Worm (Caenorhabditis elegans) whole organism, L4 larva: ENCODE results near the gene imb-2.
A peak's percentile ranks its signal among the peaks of the same experiment; 100 is the strongest.

ENCODE experiments used
- F26F4.8 ChIP-seq: fragments of 200-800 bp; sonication (Bioruptor generic); conservative IDR thresholded peaks from 2 replicates; pipeline ENCODE4 v1.3.6; 2022; ENCODE audit warnings: missing genetic modification characterization, missing compliant biosample characterization
- F37D6.2 ChIP-seq: sonication (generic microtip); optimal IDR thresholded peaks from 2 replicates; lab custom pipeline; 2016; ENCODE audit warnings: mild to moderate bottlenecking, missing genetic modification characterization, missing compliant biosample characterization
- F44E2.7 ChIP-seq: fragments of 200-800 bp; sonication (Bioruptor generic); IDR thresholded peaks from 2 replicates; pipeline ENCODE4 v2.1.2; 2022; ENCODE audit warnings: missing genetic modification characterization, missing compliant biosample characterization
- R02D3.7 ChIP-seq: fragments of 150-350 bp; sonication (generic microtip); optimal IDR thresholded peaks from 3 replicates; lab custom pipeline; 2014; ENCODE audit warnings: missing biosample characterization, missing genetic modification characterization
- T20F7.1 ChIP-seq: fragments of 200-800 bp; sonication (Bioruptor generic); optimal IDR thresholded peaks from 2 replicates; lab custom pipeline; 2018; ENCODE audit warnings: mild to moderate bottlenecking, missing genetic modification characterization, missing compliant biosample characterization
- Y75B8A.6 ChIP-seq: fragments of 200-800 bp; sonication (Bioruptor generic); IDR thresholded peaks from 2 replicates; pipeline ENCODE4 v1.3.6; 2022; ENCODE audit warnings: missing genetic modification reagents, missing genetic modification characterization, missing compliant biosample characterization
- aha-1 ChIP-seq: fragments of 150-350 bp; peaks from one replicate; lab custom pipeline; 2014; ENCODE audit warnings: missing biosample characterization, missing genetic modification characterization
- ama-1 ChIP-seq: fragments of 150-350 bp; optimal IDR thresholded peaks from 2 replicates; lab custom pipeline; 2014; ENCODE audit warnings: inconsistent platforms, mixed read lengths
- ceh-32 ChIP-seq: sonication (generic microtip); optimal IDR thresholded peaks from 2 replicates; lab custom pipeline; 2016; ENCODE audit warnings: mild to moderate bottlenecking, missing genetic modification characterization, missing compliant biosample characterization; ENCODE audit not compliant: poor library complexity
- ceh-44 ChIP-seq: fragments of 200-800 bp; sonication (Bioruptor generic); IDR thresholded peaks from 2 replicates; pipeline ENCODE4 v1.3.6; 2022; ENCODE audit warnings: missing genetic modification reagents, missing genetic modification characterization, missing compliant biosample characterization
- ceh-82 ChIP-seq: sonication (generic microtip); optimal IDR thresholded peaks from 2 replicates; lab custom pipeline; 2017; ENCODE audit warnings: missing biosample characterization, missing genetic modification characterization
- cey-2 ChIP-seq: sonication (generic microtip); optimal IDR thresholded peaks from 3 replicates; lab custom pipeline; 2017; ENCODE audit warnings: missing genetic modification characterization, mild to moderate bottlenecking, missing compliant biosample characterization, antibody characterized with exemption, borderline replicate concordance; ENCODE audit not compliant: insufficient read depth
- daf-12 ChIP-seq: fragments of 150-350 bp; optimal IDR thresholded peaks from 2 replicates; lab custom pipeline; 2014; ENCODE audit warnings: missing biosample characterization, missing genetic modification reagents, missing genetic modification characterization
- daf-16 ChIP-seq, 3 experiments: sonication (generic microtip); optimal IDR thresholded peaks; 2 replicates each; lab custom pipeline; 2016 to 2017; ENCODE audit warnings: missing genetic modification characterization in 3 of 3, missing genetic modification reagents in 3 of 3, mild to moderate bottlenecking in 2 of 3, missing compliant biosample characterization in 2 of 3, missing biosample characterization in 1 of 3, moderate library complexity in 1 of 3
- daf-8 ChIP-seq: fragments of 200-800 bp; sonication (Bioruptor generic); IDR thresholded peaks from 2 replicates; pipeline ENCODE4 v1.3.6; 2022; ENCODE audit warnings: missing genetic modification characterization, missing compliant biosample characterization
- dmd-6 ChIP-seq: fragments of 200-800 bp; sonication (Bioruptor generic); IDR thresholded peaks from 2 replicates; pipeline ENCODE4 v1.3.6; 2022; ENCODE audit warnings: missing genetic modification reagents, missing genetic modification characterization, missing compliant biosample characterization
- dmd-8 ChIP-seq: fragments of 200-800 bp; sonication (Bioruptor generic); IDR thresholded peaks from 2 replicates; pipeline ENCODE4 v1.3.6; 2022; ENCODE audit warnings: missing genetic modification characterization, missing compliant biosample characterization
- dmd-9 ChIP-seq: fragments of 200-800 bp; sonication (Bioruptor generic); IDR thresholded peaks from 2 replicates; pipeline ENCODE4 v1.3.6; 2022; ENCODE audit warnings: missing genetic modification reagents, missing genetic modification characterization, missing compliant biosample characterization
- dpl-1 ChIP-seq: fragments of 150-350 bp; optimal IDR thresholded peaks from 2 replicates; lab custom pipeline; 2014; ENCODE audit warnings: missing biosample characterization, missing genetic modification reagents, missing genetic modification characterization
- duxl-1 ChIP-seq: sonication (generic microtip); optimal IDR thresholded peaks from 2 replicates; lab custom pipeline; 2016; ENCODE audit warnings: mild to moderate bottlenecking, missing genetic modification characterization, moderate library complexity, missing compliant biosample characterization; ENCODE audit not compliant: poor library complexity
- hif-1 ChIP-seq, 2 experiments: sonication (generic microtip); optimal IDR thresholded peaks; 2 replicates each; lab custom pipeline; 2016 to 2017; ENCODE audit warnings: missing compliant biosample characterization in 2 of 2, missing genetic modification characterization in 2 of 2, missing genetic modification reagents in 2 of 2, missing genotype in 2 of 2, mild to moderate bottlenecking in 1 of 2
- hlh-11 ChIP-seq: fragments of 200-800 bp; sonication (Bioruptor generic); optimal IDR thresholded peaks from 2 replicates; lab custom pipeline; 2018; ENCODE audit warnings: mild to moderate bottlenecking, missing genetic modification characterization, missing compliant biosample characterization
- lin-13 ChIP-seq: fragments of 150-350 bp; optimal IDR thresholded peaks from 2 replicates; lab custom pipeline; 2014; ENCODE audit warnings: missing biosample characterization, missing genetic modification reagents, missing genetic modification characterization
- lin-38 ChIP-seq: fragments of 200-800 bp; sonication (Bioruptor generic); IDR thresholded peaks from 2 replicates; pipeline ENCODE4 v1.3.6; 2022; ENCODE audit warnings: missing genetic modification reagents, missing genetic modification characterization, missing compliant biosample characterization
- lin-39 ChIP-seq: fragments of 150-350 bp; optimal IDR thresholded peaks from 2 replicates; lab custom pipeline; 2014; ENCODE audit warnings: missing biosample characterization, missing genetic modification reagents, missing genetic modification characterization
- lsy-2 ChIP-seq, 2 experiments: fragments of 150-350 bp in 1 of 2; sonication (generic microtip) in 1 of 2; optimal IDR thresholded peaks; 2 replicates each; lab custom pipeline; 2014 to 2017; ENCODE audit warnings: missing biosample characterization in 2 of 2, missing genetic modification characterization in 2 of 2
- madf-9 ChIP-seq: fragments of 200-800 bp; sonication (Bioruptor generic); conservative IDR thresholded peaks from 2 replicates; pipeline ENCODE4 v1.3.6; 2022; ENCODE audit warnings: missing genetic modification reagents, missing genetic modification characterization, missing compliant biosample characterization
- mdt-29 ChIP-seq: fragments of 200-800 bp; sonication (Bioruptor generic); IDR thresholded peaks from 2 replicates; pipeline ENCODE4 v1.3.6; 2022; ENCODE audit warnings: missing genetic modification reagents, missing genetic modification characterization, missing compliant biosample characterization
- mes-2 ChIP-seq: sonication (generic microtip); optimal IDR thresholded peaks from 2 replicates; lab custom pipeline; 2016; ENCODE audit warnings: missing genotype, mild to moderate bottlenecking, missing genetic modification characterization, missing compliant biosample characterization; ENCODE audit not compliant: poor library complexity, severe bottlenecking
- mxl-2 ChIP-seq: fragments of 200-800 bp; sonication (Bioruptor generic); conservative IDR thresholded peaks from 2 replicates; pipeline ENCODE4 v1.3.6; 2022; ENCODE audit warnings: missing genetic modification reagents, missing genetic modification characterization, missing compliant biosample characterization
- nhr-10 ChIP-seq: fragments of 150-350 bp; optimal IDR thresholded peaks from 2 replicates; lab custom pipeline; 2014; ENCODE audit warnings: missing biosample characterization, missing genetic modification characterization
- nhr-102 ChIP-seq: sonication (generic microtip); optimal IDR thresholded peaks from 2 replicates; lab custom pipeline; 2016; ENCODE audit warnings: mild to moderate bottlenecking, missing genetic modification characterization, moderate library complexity, missing compliant biosample characterization
- nhr-11 ChIP-seq: fragments of 150-350 bp; optimal IDR thresholded peaks from 2 replicates; lab custom pipeline; 2014; ENCODE audit warnings: missing biosample characterization, missing genetic modification characterization
- nhr-25 ChIP-seq: sonication (generic microtip); optimal IDR thresholded peaks from 2 replicates; lab custom pipeline; 2017; ENCODE audit warnings: missing genetic modification characterization, mild to moderate bottlenecking, missing compliant biosample characterization, antibody characterized with exemption, moderate library complexity, borderline replicate concordance; ENCODE audit not compliant: insufficient read depth
- nhr-41 ChIP-seq: fragments of 200-800 bp; sonication (Bioruptor generic); IDR thresholded peaks from 2 replicates; pipeline ENCODE4 v1.3.6; 2022; ENCODE audit warnings: missing genetic modification reagents, missing genetic modification characterization, missing compliant biosample characterization
- nhr-42 ChIP-seq: fragments of 200-800 bp; sonication (Bioruptor generic); IDR thresholded peaks from 2 replicates; pipeline ENCODE4 v1.3.6; 2022; ENCODE audit warnings: missing genetic modification characterization, missing compliant biosample characterization
- nhr-48 ChIP-seq: sonication (generic microtip); optimal IDR thresholded peaks from 2 replicates; lab custom pipeline; 2016; ENCODE audit warnings: mild to moderate bottlenecking, missing genetic modification characterization, missing compliant biosample characterization
- nhr-6 ChIP-seq: fragments of 150-350 bp; optimal IDR thresholded peaks from 2 replicates; lab custom pipeline; 2014; ENCODE audit warnings: missing biosample characterization, missing genetic modification characterization
- rbr-2 ChIP-seq: sonication (generic microtip); optimal IDR thresholded peaks from 2 replicates; lab custom pipeline; 2016; ENCODE audit warnings: missing genotype, missing genetic modification characterization, missing compliant biosample characterization
- set-16 ChIP-seq: fragments of 200-800 bp; sonication (Bioruptor generic); IDR thresholded peaks from 2 replicates; pipeline ENCODE4 v1.3.6; 2022; ENCODE audit warnings: missing genetic modification reagents, missing genetic modification characterization, missing compliant biosample characterization
- skn-1 ChIP-seq: fragments of 150-350 bp; optimal IDR thresholded peaks from 2 replicates; lab custom pipeline; 2014; ENCODE audit warnings: missing biosample characterization, missing genetic modification characterization
- snpc-4 ChIP-seq: fragments of 150-350 bp; optimal IDR thresholded peaks from 2 replicates; lab custom pipeline; 2014; ENCODE audit warnings: missing biosample characterization, missing genetic modification characterization
- spr-1 ChIP-seq: sonication (generic microtip); optimal IDR thresholded peaks from 2 replicates; lab custom pipeline; 2016; ENCODE audit warnings: mild to moderate bottlenecking, missing genetic modification characterization, missing compliant biosample characterization
- spr-3 ChIP-seq: fragments of 200-800 bp; sonication (Bioruptor generic); optimal IDR thresholded peaks from 2 replicates; lab custom pipeline; 2018; ENCODE audit warnings: mild to moderate bottlenecking, missing genetic modification characterization, missing compliant biosample characterization
- unc-130 ChIP-seq: sonication (generic microtip); optimal IDR thresholded peaks from 2 replicates; lab custom pipeline; 2016; ENCODE audit warnings: missing genetic modification reagents, missing genetic modification characterization, missing compliant biosample characterization
- unc-62 ChIP-seq, 3 experiments: fragments of 150-350 bp in 1 of 3; sonication (generic microtip); optimal IDR thresholded peaks in 2 of 3; peaks in 1 of 3; 1 replicate in 1 of 3; 2 replicates in 2 of 3; lab custom pipeline; 2014 to 2017; ENCODE audit warnings: missing biosample characterization in 3 of 3, missing genetic modification characterization in 3 of 3, missing genetic modification reagents in 3 of 3, missing genotype in 1 of 3
- vab-7 ChIP-seq: fragments of 200-800 bp; sonication (Bioruptor generic); IDR thresholded peaks from 2 replicates; pipeline ENCODE4 v1.3.6; 2022; ENCODE audit warnings: missing genetic modification reagents, missing genetic modification characterization, missing compliant biosample characterization
- zag-1 ChIP-seq: fragments of 150-350 bp; optimal IDR thresholded peaks from 2 replicates; lab custom pipeline; 2014; ENCODE audit warnings: missing biosample characterization, missing genetic modification characterization
- ztf-11 ChIP-seq: fragments of 150-350 bp; optimal IDR thresholded peaks from 2 replicates; lab custom pipeline; 2014; ENCODE audit warnings: missing biosample characterization, missing genetic modification characterization
- ztf-7 ChIP-seq: fragments of 150-350 bp; optimal IDR thresholded peaks from 2 replicates; lab custom pipeline; 2014; ENCODE audit warnings: missing biosample characterization, missing genetic modification characterization

Gene imb-2

DNA sequence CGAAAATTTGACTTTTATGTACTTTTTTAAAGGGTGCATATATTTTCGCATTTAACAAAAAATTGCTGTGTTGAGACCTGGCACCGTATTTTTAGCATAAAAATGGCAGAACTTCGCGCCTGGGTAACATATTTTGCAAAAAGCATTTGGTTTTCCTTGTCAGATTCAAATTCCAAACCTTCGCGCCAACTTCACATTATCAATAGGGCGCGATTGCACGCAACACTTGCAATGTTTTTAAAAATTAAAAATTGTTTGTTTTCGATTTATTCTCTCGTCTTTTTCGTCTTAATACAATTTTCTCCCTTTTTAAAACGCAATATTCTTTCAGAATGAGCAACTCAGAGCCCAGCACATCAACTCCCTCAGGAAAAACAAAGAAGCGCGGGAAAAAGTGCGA is 18.1 kb downstream of the imb-2 start, which contains the start of gene mes-2 (continued):
- TF ChIP-seq skn-1 (tag; lab: Kevin White, UChicago) (no peak), lin-39 (tag; lab: Kevin White, UChicago) (no peak), nhr-6 (tag; lab: Kevin White, UChicago) (peak; percentile 74), daf-12 (tag; lab: Kevin White, UChicago) (no peak), ceh-44 (GFP tag; lab: Robert Waterston, UW) (no peak), F26F4.8 (GFP tag; lab: Robert Waterston, UW) (no peak), madf-9 (GFP tag; lab: Robert Waterston, UW) (no peak), spr-1 (tag; lab: Kevin White, UChicago) (no peak), ztf-7 (tag; lab: Kevin White, UChicago) (peak; percentile 41), dmd-9 (GFP tag; lab: Robert Waterston, UW) (no peak), rbr-2 (tag; lab: Kevin White, UChicago) (peak; percentile 63), nhr-102 (tag; lab: Kevin White, UChicago) (peak; percentile 32), nhr-25 (tag; lab: Kevin White, UChicago) (no peak), ama-1 (lab: Kevin White, UChicago) (no peak), ceh-82 (tag; lab: Kevin White, UChicago) (no peak), mdt-29 (GFP tag; lab: Robert Waterston, UW) (no peak), F37D6.2 (tag; lab: Kevin White, UChicago) (no peak), nhr-41 (GFP tag; lab: Robert Waterston, UW) (no peak), nhr-11 (tag; lab: Kevin White, UChicago) (peak; percentile 33), daf-8 (no peak), ceh-32 (tag; lab: Kevin White, UChicago) (no peak), duxl-1 (tag; lab: Kevin White, UChicago) (no peak), aha-1 (peak; percentile 50), Y75B8A.6 (no peak), set-16 (no peak), vab-7 (GFP tag; lab: Robert Waterston, UW) (no peak), lin-13 (GFP tag; lab: Kevin White, UChicago) (no peak), hlh-11 (tag; lab: Kevin White, UChicago) (peak; percentile 49), unc-130 (GFP tag; lab: Kevin White, UChicago) (peak; percentile 16), F44E2.7 (GFP tag; lab: Robert Waterston, UW) (no peak), lsy-2 (tag; optimal IDR thresholded peaks at IDR 0.05; lab: Kevin White, UChicago) (peak; percentile 41 to 91), zag-1 (no peak), daf-16 (GFP tag; optimal IDR thresholded peaks at IDR 0.05; lab: Kevin White, UChicago) (peak in 1 of 2 experiments; percentile 8), daf-16 (tag; optimal IDR thresholded peaks at IDR 0.05; lab: Kevin White, UChicago) (peak; percentile 64), hif-1 (tag; optimal IDR thresholded peaks at IDR 0.05; lab: Kevin White, UChicago) (peak in 1 of 2 experiments; percentile 46), dpl-1 (GFP tag; lab: Kevin White, UChicago) (peak; percentile 97), lin-38 (GFP tag; lab: Robert Waterston, UW) (peak; percentile 99), dmd-6 (GFP tag; lab: Robert Waterston, UW) (peak; percentile 34), unc-62 (GFP tag; optimal IDR thresholded peaks at IDR 0.05 in 1 of 2; lab: Kevin White, UChicago) (no peak), unc-62 (tag; optimal IDR thresholded peaks at IDR 0.05; lab: Kevin White, UChicago) (no peak), nhr-10 (tag; lab: Kevin White, UChicago) (no peak), mes-2 (tag; lab: Kevin White, UChicago) (peak; percentile 99), dmd-8 (no peak), T20F7.1 (GFP tag; lab: Kevin White, UChicago) (no peak), ztf-11 (tag; lab: Kevin White, UChicago) (no peak), mxl-2 (no peak), R02D3.7 (tag; lab: Kevin White, UChicago) (no peak), cey-2 (tag; lab: Kevin White, UChicago) (no peak), nhr-48 (no peak), spr-3 (GFP tag; lab: Kevin White, UChicago) (no peak), snpc-4 (tag; lab: Kevin White, UChicago) (no peak), nhr-42 (GFP tag; lab: Robert Waterston, UW) (peak; percentile 88)
